Fruit fly (Drosophila melanogaster): Measurements from ENCODE around the gene CalpC.

DNA sequence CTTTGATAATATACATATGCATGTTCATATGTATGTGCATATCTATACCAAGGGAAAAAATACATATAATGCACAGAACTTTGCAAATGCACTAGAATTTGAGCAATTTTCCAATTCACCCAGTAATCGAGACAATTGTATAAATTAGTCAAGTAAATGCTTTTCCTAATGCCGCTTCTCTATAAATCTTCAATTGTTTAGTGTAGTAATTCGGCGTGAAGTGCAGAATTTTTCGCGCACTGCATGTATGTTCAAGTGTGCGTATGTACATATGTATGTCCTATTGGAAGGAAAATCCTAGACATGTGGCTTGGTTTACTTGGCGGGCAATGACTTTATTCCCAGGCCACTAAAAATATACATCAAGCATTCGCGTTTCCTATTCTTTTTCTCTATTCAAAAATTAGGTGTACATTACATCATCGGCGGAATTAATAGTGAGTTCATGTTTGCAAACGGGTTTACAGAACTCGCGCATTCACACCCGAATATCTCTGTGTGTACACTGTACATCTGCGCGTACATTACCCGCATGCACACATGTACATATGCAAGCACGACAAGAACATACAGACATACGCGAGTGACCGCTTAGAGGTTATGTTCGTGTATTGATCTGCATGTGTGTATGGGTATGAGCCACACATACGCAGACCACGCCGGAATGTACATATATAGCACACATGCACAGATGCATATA is 6.6 kb upstream of the CalpC start:
- no peak for TF ChIP-seq dmrt93B (GFP tag; optimal IDR thresholded peaks at IDR 0.05)
- TF ChIP-seq usp (GFP tag; optimal IDR thresholded peaks at IDR 0.05): no peak
- peak; percentile 33 for TF ChIP-seq OdsH (GFP tag; optimal IDR thresholded peaks at IDR 0.05)
- no peak for TF ChIP-seq dsf (GFP tag; optimal IDR thresholded peaks at IDR 0.05; ENCODE audit: borderline replicate concordance)
- TF ChIP-seq lola (GFP tag; optimal IDR thresholded peaks at IDR 0.05): no peak
- no peak for TF ChIP-seq GATAd (GFP tag; optimal IDR thresholded peaks at IDR 0.05)
- TF ChIP-seq N (GFP tag; optimal IDR thresholded peaks at IDR 0.05): peak; percentile 65
- no peak for TF ChIP-seq Hnf4 (GFP tag; optimal IDR thresholded peaks at IDR 0.05)
- no peak for TF ChIP-seq Myc (optimal IDR thresholded peaks at IDR 0.05)
- TF ChIP-seq pan (optimal IDR thresholded peaks at IDR 0.05): no peak
- TF ChIP-seq Rel (GFP tag; optimal IDR thresholded peaks at IDR 0.05): no peak
- peak; percentile 64 for TF ChIP-seq Rel (tag; optimal IDR thresholded peaks at IDR 0.05)
